Fruit fly (Drosophila melanogaster): ENCODE measurements around the gene Miro.

Miro gene

DNA sequence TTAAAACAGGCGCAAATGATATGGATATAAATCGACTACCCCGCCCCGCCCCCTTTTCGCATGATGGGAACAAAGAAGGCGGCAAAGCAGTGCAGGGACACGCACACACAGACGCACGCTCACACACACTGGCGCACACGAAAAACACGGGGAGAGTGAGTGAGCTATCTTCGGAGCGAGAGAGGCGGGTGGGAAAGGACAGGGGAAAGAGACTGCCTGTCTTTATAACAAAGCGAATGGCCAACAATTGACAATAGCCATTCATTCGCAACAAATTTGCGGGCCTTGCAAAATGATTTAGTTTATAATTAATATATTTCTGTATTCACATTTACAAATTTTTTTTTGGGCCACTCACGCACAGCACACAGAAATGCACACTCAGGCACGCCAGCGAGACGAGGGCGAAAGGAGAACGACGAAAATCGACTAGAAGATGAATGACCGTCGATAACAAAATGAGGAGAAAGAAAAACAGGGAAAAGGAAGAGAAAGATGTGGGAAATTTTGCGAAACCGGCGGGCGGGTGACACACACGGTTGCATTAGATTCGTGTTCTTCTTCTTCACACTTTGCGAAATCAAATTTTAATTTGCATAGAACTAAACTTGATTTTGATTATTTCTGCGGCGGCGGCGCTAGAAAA, 8.1 kb upstream of the Miro start (continued):
- TF ChIP-seq CG6854 (GFP tag; optimal IDR thresholded peaks at IDR 0.05) (no peak), HLH4C (GFP tag; IDR thresholded peaks at IDR 0.05; ENCODE audit: partially characterized antibody) (no peak), ab (GFP tag; optimal IDR thresholded peaks at IDR 0.05) (no peak), pum (GFP tag; optimal IDR thresholded peaks at IDR 0.05) (no peak), ERR (GFP tag; optimal IDR thresholded peaks at IDR 0.05) (no peak), Blimp-1 (GFP tag; optimal IDR thresholded peaks at IDR 0.05) (no peak), Dfd (GFP tag; optimal IDR thresholded peaks at IDR 0.05) (no peak), Dip2 (GFP tag; IDR thresholded peaks at IDR 0.05) (no peak), sens (GFP tag) (peak; percentile 71), CG7839 (tag; optimal IDR thresholded peaks at IDR 0.05) (no peak), CG1024 (GFP tag; IDR thresholded peaks at IDR 0.05) (no peak), CG2875 (GFP tag; optimal IDR thresholded peaks at IDR 0.05) (no peak), Sry-β (GFP tag; optimal IDR thresholded peaks at IDR 0.05) (no peak), Hand (GFP tag; optimal IDR thresholded peaks at IDR 0.05) (no peak), fd102C (GFP tag; optimal IDR thresholded peaks at IDR 0.05) (no peak), Doc3 (GFP tag; IDR thresholded peaks at IDR 0.05; ENCODE audit: partially characterized antibody) (0 out of 3 replicates have a peak, but pooled peaks have one; percentile 25), CG4707 (GFP tag; optimal IDR thresholded peaks at IDR 0.05) (no peak), CG15269 (tag; optimal IDR thresholded peaks at IDR 0.05) (no peak), Med (GFP tag) (peak; percentile 77), sim (GFP tag; IDR thresholded peaks at IDR 0.05) (no peak), Spps (tag; optimal IDR thresholded peaks at IDR 0.05) (no peak), CG11560 (tag; IDR thresholded peaks at IDR 0.05) (no peak), CG12769 (tag; optimal IDR thresholded peaks at IDR 0.05) (peak; percentile 27), hbn (GFP tag; IDR thresholded peaks at IDR 0.05; ENCODE audit: partially characterized antibody) (no peak), CG6272 (GFP tag; IDR thresholded peaks at IDR 0.05) (no peak), Oaz (GFP tag; IDR thresholded peaks at IDR 0.05) (no peak), Lim3 (GFP tag; IDR thresholded peaks at IDR 0.05) (no peak), pb (GFP tag; optimal IDR thresholded peaks at IDR 0.05) (no peak), CG3407 (GFP tag; optimal IDR thresholded peaks at IDR 0.05) (no peak), CG10209 (GFP tag; optimal IDR thresholded peaks at IDR 0.05) (no peak), maf-S (GFP tag; optimal IDR thresholded peaks at IDR 0.05) (no peak), CG11723 (GFP tag; optimal IDR thresholded peaks at IDR 0.05) (no peak), CG4854 (GFP tag; optimal IDR thresholded peaks at IDR 0.05) (no peak), fd3F (GFP tag; optimal IDR thresholded peaks at IDR 0.05) (no peak), CG15011 (GFP tag; optimal IDR thresholded peaks at IDR 0.05) (no peak), CG15479 (GFP tag; optimal IDR thresholded peaks at IDR 0.05) (peak; percentile 86), CG2116 (GFP tag; optimal IDR thresholded peaks at IDR 0.05) (peak; percentile 87), ind (GFP tag; optimal IDR thresholded peaks at IDR 0.05) (no peak), Mad (GFP tag; optimal IDR thresholded peaks at IDR 0.05) (no peak), CG12299 (tag; optimal IDR thresholded peaks at IDR 0.05) (no peak), Asciz (GFP tag; optimal IDR thresholded peaks at IDR 0.05) (no peak), CG8924 (tag; optimal IDR thresholded peaks at IDR 0.05) (peak; percentile 6), CG7271 (tag; optimal IDR thresholded peaks at IDR 0.05) (no peak), CG5180 (GFP tag; optimal IDR thresholded peaks at IDR 0.05) (no peak), CG17361 (GFP tag; IDR thresholded peaks at IDR 0.05) (no peak), Xbp1 (GFP tag; optimal IDR thresholded peaks at IDR 0.05) (no peak), Atf-2 (GFP tag; optimal IDR thresholded peaks at IDR 0.05) (no peak), CoRest (tag; optimal IDR thresholded peaks at IDR 0.05) (no peak), CG7963 (GFP tag; IDR thresholded peaks at IDR 0.05; ENCODE audit: partially characterized antibody) (no peak), CG14965 (GFP tag; optimal IDR thresholded peaks at IDR 0.05; ENCODE audit: borderline replicate concordance) (no peak)

Measured in whole organism, embryonic.